Worm (Caenorhabditis elegans) whole organism, L2 larva: ENCODE results near the gene D2096.12.
"Not testable (repeated sequence)": the region's sequence is repeated elsewhere in the genome, so short reads cannot be mapped to it uniquely, and the experiment has no call there.

Source experiments
- C34F6.9 ChIP-seq: fragments of 150-350 bp; optimal IDR thresholded peaks from 2 replicates; lab custom pipeline; 2014; ENCODE audit warnings: missing biosample characterization, missing genetic modification characterization
- F13H6.1 ChIP-seq: sonication (generic microtip); optimal IDR thresholded peaks from 2 replicates; lab custom pipeline; 2016; ENCODE audit warnings: missing genetic modification characterization, missing compliant biosample characterization
- R02D3.7 ChIP-seq: fragments of 150-350 bp; optimal IDR thresholded peaks from 2 replicates; lab custom pipeline; 2014; ENCODE audit warnings: missing biosample characterization, missing genetic modification characterization
- Y55F3AM.14 ChIP-seq: fragments of 200-800 bp; sonication (Bioruptor generic); optimal IDR thresholded peaks from 2 replicates; lab custom pipeline; 2018; ENCODE audit warnings: mild to moderate bottlenecking, missing genetic modification characterization, missing compliant biosample characterization
- ZK546.5 ChIP-seq: sonication (generic microtip); optimal IDR thresholded peaks from 2 replicates; lab custom pipeline; 2017; ENCODE audit warnings: missing biosample characterization, missing genetic modification characterization
- alr-1 ChIP-seq: fragments of 150-350 bp; optimal IDR thresholded peaks from 2 replicates; lab custom pipeline; 2014; ENCODE audit warnings: missing biosample characterization, missing genetic modification characterization
- ama-1 ChIP-seq: fragments of 150-350 bp; optimal IDR thresholded peaks from 2 replicates; lab custom pipeline; 2018; ENCODE audit warnings: inconsistent platforms
- blmp-1 ChIP-seq: sonication (generic microtip); optimal IDR thresholded peaks from 2 replicates; lab custom pipeline; 2017; ENCODE audit warnings: missing genetic modification characterization, mild to moderate bottlenecking, missing compliant biosample characterization, antibody characterized with exemption, moderate library complexity; ENCODE audit not compliant: insufficient read depth
- crh-2 ChIP-seq: sonication (generic microtip); optimal IDR thresholded peaks from 2 replicates; lab custom pipeline; 2017; ENCODE audit warnings: missing biosample characterization, missing genetic modification characterization
- egl-27 ChIP-seq: sonication (generic microtip); optimal IDR thresholded peaks from 3 replicates; lab custom pipeline; 2017; ENCODE audit warnings: missing biosample characterization, missing genetic modification reagents, missing genetic modification characterization
- elt-1 ChIP-seq: fragments of 150-350 bp; optimal IDR thresholded peaks from 2 replicates; lab custom pipeline; 2014; ENCODE audit warnings: missing biosample characterization, missing genetic modification characterization
- elt-3 ChIP-seq: sonication (generic microtip); optimal IDR thresholded peaks from 2 replicates; lab custom pipeline; 2017; ENCODE audit warnings: missing biosample characterization, missing genetic modification characterization
- fos-1 ChIP-seq: fragments of 150-350 bp; optimal IDR thresholded peaks from 2 replicates; lab custom pipeline; 2014; ENCODE audit warnings: missing biosample characterization, missing genetic modification characterization
- gmeb-1 ChIP-seq: fragments of 150-350 bp; optimal IDR thresholded peaks from 2 replicates; lab custom pipeline; 2014; ENCODE audit warnings: missing biosample characterization, missing genetic modification characterization
- lin-11 ChIP-seq: fragments of 150-350 bp; sonication (generic microtip); optimal IDR thresholded peaks from 2 replicates; lab custom pipeline; 2014; ENCODE audit warnings: missing biosample characterization, missing genetic modification characterization, inconsistent platforms, mixed read lengths
- lin-39 ChIP-seq: fragments of 150-350 bp; optimal IDR thresholded peaks from 2 replicates; lab custom pipeline; 2014; ENCODE audit warnings: missing biosample characterization, missing genetic modification reagents, missing genetic modification characterization
- mab-5 ChIP-seq: fragments of 150-350 bp; optimal IDR thresholded peaks from 2 replicates; lab custom pipeline; 2014; ENCODE audit warnings: missing biosample characterization, missing genetic modification characterization
- mbf-1 ChIP-seq: sonication (generic microtip); optimal IDR thresholded peaks from 2 replicates; lab custom pipeline; 2017; ENCODE audit warnings: missing biosample characterization, missing genetic modification characterization
- mdl-1 ChIP-seq, 2 experiments: fragments of 150-350 bp in 1 of 2; sonication (generic microtip) in 1 of 2; optimal IDR thresholded peaks; 2 replicates each; lab custom pipeline; 2017; ENCODE audit warnings: missing biosample characterization in 2 of 2, missing genetic modification characterization in 2 of 2
- nhr-10 ChIP-seq: sonication (generic microtip); optimal IDR thresholded peaks from 2 replicates; lab custom pipeline; 2017; ENCODE audit warnings: missing biosample characterization, missing genetic modification characterization
- nhr-11 ChIP-seq: fragments of 150-350 bp; optimal IDR thresholded peaks from 2 replicates; lab custom pipeline; 2014; ENCODE audit warnings: missing biosample characterization, missing genetic modification characterization
- nhr-129 ChIP-seq: fragments of 150-350 bp; optimal IDR thresholded peaks from 2 replicates; lab custom pipeline; 2014; ENCODE audit warnings: missing biosample characterization, missing genetic modification characterization
- nhr-23 ChIP-seq: fragments of 150-350 bp; optimal IDR thresholded peaks from 2 replicates; lab custom pipeline; 2014; ENCODE audit warnings: missing biosample characterization, missing genetic modification reagents, missing genetic modification characterization
- nhr-237 ChIP-seq: fragments of 150-350 bp; optimal IDR thresholded peaks from 2 replicates; lab custom pipeline; 2014; ENCODE audit warnings: missing biosample characterization, missing genetic modification characterization
- nhr-25 ChIP-seq: fragments of 150-350 bp; sonication (generic microtip); optimal IDR thresholded peaks from 3 replicates; lab custom pipeline; 2014; ENCODE audit warnings: missing biosample characterization, missing genetic modification characterization
- nhr-6 ChIP-seq: fragments of 150-350 bp; optimal IDR thresholded peaks from 2 replicates; lab custom pipeline; 2014; ENCODE audit warnings: missing biosample characterization, missing genetic modification characterization
- nhr-77 ChIP-seq: fragments of 150-350 bp; optimal IDR thresholded peaks from 2 replicates; lab custom pipeline; 2014; ENCODE audit warnings: missing biosample characterization, missing genetic modification characterization
- peb-1 ChIP-seq: fragments of 150-350 bp; optimal IDR thresholded peaks from 2 replicates; lab custom pipeline; 2014; ENCODE audit warnings: missing biosample characterization, missing genetic modification characterization
- sem-4 ChIP-seq: fragments of 150-350 bp; optimal IDR thresholded peaks from 2 replicates; lab custom pipeline; 2014; ENCODE audit warnings: missing biosample characterization, missing genetic modification reagents, missing genetic modification characterization
- skn-1 ChIP-seq: sonication (generic microtip); optimal IDR thresholded peaks from 2 replicates; lab custom pipeline; 2017; ENCODE audit warnings: missing biosample characterization, missing genetic modification characterization
- sma-3 ChIP-seq: sonication (generic microtip); optimal IDR thresholded peaks from 2 replicates; lab custom pipeline; 2016; ENCODE audit warnings: missing genetic modification reagents, missing genetic modification characterization, missing compliant biosample characterization
- sma-9 ChIP-seq, 2 experiments: fragments of 150-350 bp in 1 of 2; sonication (generic microtip) in 1 of 2; optimal IDR thresholded peaks; 2 replicates each; lab custom pipeline; 2014 to 2016; ENCODE audit warnings: missing genetic modification characterization in 2 of 2, mild to moderate bottlenecking in 1 of 2, missing biosample characterization in 1 of 2, missing compliant biosample characterization in 1 of 2, missing genetic modification reagents in 1 of 2, moderate library complexity in 1 of 2
- unc-39 ChIP-seq: fragments of 150-350 bp; optimal IDR thresholded peaks from 2 replicates; lab custom pipeline; 2014; ENCODE audit warnings: missing biosample characterization, missing genetic modification characterization
- zag-1 ChIP-seq: fragments of 150-350 bp; optimal IDR thresholded peaks from 2 replicates; lab custom pipeline; 2014; ENCODE audit warnings: missing biosample characterization, missing genetic modification characterization
- ztf-1 ChIP-seq: fragments of 200-800 bp; sonication (Bioruptor generic); conservative IDR thresholded peaks from 2 replicates; pipeline ENCODE4 v1.3.6; 2022; ENCODE audit warnings: missing genetic modification characterization, missing compliant biosample characterization
- ztf-4 ChIP-seq: fragments of 150-350 bp; optimal IDR thresholded peaks from 2 replicates; lab custom pipeline; 2014; ENCODE audit warnings: missing biosample characterization, missing genetic modification characterization

The D2096.12 gene

DNA sequence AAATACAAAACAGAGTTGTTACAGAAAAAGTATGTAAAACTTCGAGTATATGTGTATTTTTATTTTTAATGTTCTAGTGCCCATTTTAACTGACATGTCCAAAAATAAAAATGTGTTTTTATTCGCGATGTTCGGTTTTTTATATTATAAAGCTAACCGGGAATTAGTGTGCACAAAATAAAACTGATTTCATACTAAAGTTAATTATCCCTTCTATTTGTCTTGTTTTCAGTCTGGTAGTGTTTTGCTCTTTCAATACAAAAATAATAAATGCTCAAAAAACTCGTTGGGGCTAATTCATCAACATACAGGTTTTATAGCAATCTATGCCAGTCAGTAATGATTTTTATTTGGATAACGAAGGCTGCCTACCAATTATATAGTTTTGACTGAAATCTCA, 21.5 kb downstream of the D2096.12 start:
- TF ChIP-seq nhr-11 (tag; lab: Kevin White, UChicago) (no peak), nhr-6 (tag; lab: Kevin White, UChicago) (no peak), unc-39 (no peak), nhr-23 (no peak), elt-1 (tag; lab: Kevin White, UChicago) (no peak), nhr-237 (tag; lab: Kevin White, UChicago) (no peak), nhr-10 (no peak), fos-1 (tag; lab: Kevin White, UChicago) (no peak), Y55F3AM.14 (GFP tag; lab: Kevin White, UChicago) (no peak), ztf-1 (GFP tag; lab: Robert Waterston, UW) (no peak), crh-2 (tag; lab: Kevin White, UChicago) (no peak), lin-39 (tag; lab: Kevin White, UChicago) (no peak), skn-1 (tag; lab: Kevin White, UChicago) (no peak), ZK546.5 (no peak), mab-5 (tag; lab: Kevin White, UChicago) (no peak), peb-1 (no peak), mbf-1 (tag; lab: Kevin White, UChicago) (no peak)

DNA sequence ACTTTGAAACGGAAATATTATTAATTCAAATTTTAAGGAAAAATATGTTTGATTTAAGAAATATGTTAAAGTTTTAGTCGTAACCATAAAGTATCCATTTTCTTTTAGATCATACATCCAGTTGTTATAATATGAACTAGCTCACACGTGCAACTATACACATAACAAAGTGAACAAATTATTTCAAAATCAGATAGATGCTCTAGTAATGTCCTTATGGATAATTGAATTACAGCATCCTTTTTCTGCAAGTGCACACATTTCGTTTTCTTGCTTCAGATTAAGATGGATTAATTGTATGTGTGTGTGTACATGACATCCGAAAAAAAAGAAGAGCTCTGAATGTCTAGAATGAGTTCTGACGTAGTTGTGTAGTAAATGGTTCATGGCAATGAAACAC, 22.4 kb downstream of the D2096.12 start:
- TF ChIP-seq zag-1 (tag; lab: Kevin White, UChicago) (no peak), ztf-4 (tag; lab: Kevin White, UChicago) (no peak), lin-11 (tag; lab: Kevin White, UChicago) (no peak), blmp-1 (no peak), gmeb-1 (tag; lab: Kevin White, UChicago) (no peak), mdl-1 (tag; optimal IDR thresholded peaks at IDR 0.05; lab: Kevin White, UChicago) (no peak), nhr-25 (tag; lab: Kevin White, UChicago) (no peak), nhr-237 (tag; lab: Kevin White, UChicago) (no peak), alr-1 (tag; lab: Kevin White, UChicago) (no peak), nhr-6 (tag; lab: Kevin White, UChicago) (no peak), nhr-77 (tag; lab: Kevin White, UChicago) (no peak), mab-5 (tag; lab: Kevin White, UChicago) (no peak), C34F6.9 (tag; lab: Kevin White, UChicago) (no peak), sma-3 (GFP tag; lab: Kevin White, UChicago) (no peak), skn-1 (tag; lab: Kevin White, UChicago) (no peak), elt-3 (tag; lab: Kevin White, UChicago) (no peak), ama-1 (lab: Kevin White, UChicago) (no peak), sma-9 (GFP tag; optimal IDR thresholded peaks at IDR 0.05; lab: Kevin White, UChicago) (no peak), sma-9 (tag; optimal IDR thresholded peaks at IDR 0.05; lab: Kevin White, UChicago) (no peak), peb-1 (no peak)
- TF ChIP-seq, all 48 proteins: peak for 0

DNA sequence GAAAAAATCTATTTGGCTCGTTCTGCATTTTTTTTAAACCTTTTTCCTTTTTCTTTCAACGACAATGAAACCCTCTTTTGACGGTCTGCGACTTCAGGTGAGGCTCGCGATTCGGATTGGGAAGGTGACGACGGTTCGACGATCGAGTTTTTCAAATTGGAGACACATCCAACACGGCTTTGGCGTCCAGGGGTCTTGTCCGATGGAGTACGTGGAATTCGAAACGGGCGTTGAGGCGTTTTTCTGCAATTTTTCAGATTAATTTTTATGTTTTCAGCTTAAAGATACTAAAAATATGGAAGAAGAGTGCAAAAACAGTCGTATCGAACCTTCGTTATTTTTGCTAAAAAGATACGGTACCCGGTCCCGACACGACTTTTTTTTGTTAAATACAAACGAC, 25.9 kb downstream of the D2096.12 start, which contains the start of gene D2096.10:
TSS of gene D2096.10 (minus strand) at position 101 of the 400 bp plus-strand sequence.
- TF ChIP-seq blmp-1; lin-39 (tag; lab: Kevin White, UChicago); R02D3.7 (tag; lab: Kevin White, UChicago): not testable (repeated sequence)

DNA sequence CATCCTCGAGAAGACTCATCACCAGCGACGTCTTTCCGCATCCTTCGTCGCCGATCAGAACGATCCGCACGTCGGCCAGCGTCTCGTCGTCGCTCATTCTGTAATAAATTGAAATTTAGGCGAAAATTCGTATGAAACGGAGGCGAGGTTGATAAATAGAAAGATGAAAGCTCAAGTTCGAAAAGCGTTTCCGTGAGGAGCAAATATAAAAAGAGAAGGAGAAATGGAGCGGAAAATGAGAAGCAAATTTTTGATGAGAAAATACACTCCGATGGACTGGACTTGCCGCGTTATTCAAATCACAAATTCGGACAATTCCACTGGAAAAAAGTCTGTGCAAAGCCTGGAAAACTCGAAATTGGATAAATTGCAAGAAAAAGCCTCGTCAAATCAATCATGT, 30.8 kb downstream of the D2096.12 start, which contains the start of gene D2096.11:
TSS of gene D2096.11 (minus strand) at position 101 of the 400 bp plus-strand sequence.
- TF ChIP-seq F13H6.1 (no peak), skn-1 (tag; lab: Kevin White, UChicago) (no peak), gmeb-1 (tag; lab: Kevin White, UChicago) (no peak)

DNA sequence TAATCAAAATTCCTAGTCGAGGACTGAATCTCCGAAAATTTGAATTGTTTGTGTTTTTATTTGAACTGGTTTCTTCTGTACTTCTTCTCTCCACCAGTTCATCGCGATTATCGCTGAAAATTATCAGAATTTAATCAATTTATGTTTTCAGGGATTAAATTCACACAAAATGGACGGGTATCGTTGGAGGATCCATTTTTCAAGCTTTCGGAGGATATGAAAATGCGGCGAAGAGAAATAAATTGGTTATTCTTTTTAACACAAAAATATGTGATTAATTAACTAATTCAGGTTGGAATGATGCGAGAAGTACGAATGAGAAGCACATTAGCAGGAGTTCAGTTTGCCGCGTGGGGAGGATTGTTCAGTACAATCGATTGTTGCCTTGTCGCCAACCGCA, 33.1 kb downstream of the D2096.12 start, which contains the start of gene timm-17B.2:
TSS of gene timm-17B.2 (plus strand) at position 301 of the 400 bp plus-strand sequence.
- no peak for TF ChIP-seq fos-1 (tag; lab: Kevin White, UChicago)
- TF ChIP-seq nhr-23 = no peak
- no peak for TF ChIP-seq nhr-129 (tag; lab: Kevin White, UChicago)
- no peak for TF ChIP-seq mdl-1 (tag; optimal IDR thresholded peaks at IDR 0.05; lab: Kevin White, UChicago)
- TF ChIP-seq unc-39 = no peak
- TF ChIP-seq crh-2 (tag; lab: Kevin White, UChicago) = no peak
- no peak for TF ChIP-seq lin-39 (tag; lab: Kevin White, UChicago)
- TF ChIP-seq R02D3.7 (tag; lab: Kevin White, UChicago) = no peak
- TF ChIP-seq sem-4 = no peak
- no peak for TF ChIP-seq zag-1 (tag; lab: Kevin White, UChicago)
- TF ChIP-seq nhr-25 (tag; lab: Kevin White, UChicago) = no peak
- TF ChIP-seq nhr-77 (tag; lab: Kevin White, UChicago) = no peak
- no peak for TF ChIP-seq ztf-1 (GFP tag; lab: Robert Waterston, UW)
- TF ChIP-seq blmp-1 = no peak
- no peak for TF ChIP-seq egl-27 (tag; lab: Kevin White, UChicago)
